Fruit fly (Drosophila melanogaster): ENCODE data around the gene ifc.

Gene ifc

DNA sequence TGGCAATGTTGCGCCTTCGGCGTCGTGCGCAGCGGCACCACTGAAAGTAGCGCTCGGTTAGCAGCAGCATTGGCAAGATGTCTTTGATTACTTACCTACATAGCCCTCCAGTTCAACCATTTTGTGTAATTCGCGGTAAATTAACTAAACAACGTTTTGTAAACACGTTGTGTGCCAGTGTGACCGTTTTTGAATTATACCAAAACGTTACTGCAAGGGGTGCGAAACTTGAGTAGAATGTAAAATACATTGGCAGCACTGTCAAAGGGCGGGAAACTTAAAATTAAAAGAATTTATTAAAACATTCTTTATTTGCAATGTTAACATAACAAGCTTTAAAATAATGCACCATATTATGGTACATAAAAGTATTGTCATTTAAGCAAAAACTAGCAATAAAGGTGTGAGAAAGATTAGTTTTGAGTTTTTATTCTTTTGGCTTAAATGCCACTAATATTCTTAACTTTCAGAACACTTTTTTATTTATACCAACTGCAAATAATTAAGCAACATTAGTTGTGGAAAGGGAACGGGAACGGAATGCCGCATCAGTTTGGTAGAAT lies 38.3 kb downstream of the ifc start, which contains the start of gene CG9107 (continued):
- no peak for TF ChIP-seq CG16779 (GFP tag; IDR thresholded peaks at IDR 0.05)
- no peak for TF ChIP-seq sqz (GFP tag; optimal IDR thresholded peaks at IDR 0.05)
- TF ChIP-seq HLH4C (GFP tag; IDR thresholded peaks at IDR 0.05; ENCODE audit: partially characterized antibody), result no peak
- no peak for TF ChIP-seq kni (GFP tag; optimal IDR thresholded peaks at IDR 0.05)
- no peak for TF ChIP-seq dysf (GFP tag; IDR thresholded peaks at IDR 0.05)
- no peak for TF ChIP-seq ara (GFP tag; IDR thresholded peaks at IDR 0.05)
- no peak for TF ChIP-seq Opbp (GFP tag; IDR thresholded peaks at IDR 0.05; ENCODE audit: partially characterized antibody)
- TF ChIP-seq fu2 (GFP tag; optimal IDR thresholded peaks at IDR 0.05), result no peak
- TF ChIP-seq Nf-YA (GFP tag; IDR thresholded peaks at IDR 0.05), result no peak
- no peak for TF ChIP-seq lab (GFP tag; optimal IDR thresholded peaks at IDR 0.05)
- no peak for TF ChIP-seq Atf6 (GFP tag; IDR thresholded peaks at IDR 0.05)
- TF ChIP-seq Dad (GFP tag; optimal IDR thresholded peaks at IDR 0.05), result no peak
- TF ChIP-seq CG17359 (tag; optimal IDR thresholded peaks at IDR 0.05), result peak; percentile 3
- TF ChIP-seq CG10959 (GFP tag; IDR thresholded peaks at IDR 0.05), result no peak
- no peak for TF ChIP-seq usp (GFP tag; optimal IDR thresholded peaks at IDR 0.05)
- TF ChIP-seq NK7.1 (GFP tag; optimal IDR thresholded peaks at IDR 0.05), result no peak
- TF ChIP-seq H2.0 (GFP tag; IDR thresholded peaks at IDR 0.05), result no peak
- no peak for TF ChIP-seq zfh2 (GFP tag; optimal IDR thresholded peaks at IDR 0.05)
- TF ChIP-seq ham (GFP tag; IDR thresholded peaks at IDR 0.05), result no peak
- TF ChIP-seq odd (GFP tag; optimal IDR thresholded peaks at IDR 0.05), result no peak
- TF ChIP-seq chn (GFP tag; optimal IDR thresholded peaks at IDR 0.05), result no peak
- TF ChIP-seq CG2889 (GFP tag; IDR thresholded peaks at IDR 0.05), result no peak
- TF ChIP-seq CG4730 (GFP tag; IDR thresholded peaks at IDR 0.05), result no peak
- peak; percentile 10 for TF ChIP-seq BEAF-32 (GFP tag; optimal IDR thresholded peaks at IDR 0.05)
- no peak for TF ChIP-seq Lpt (GFP tag; optimal IDR thresholded peaks at IDR 0.05)
- no peak for TF ChIP-seq CG4707 (GFP tag; optimal IDR thresholded peaks at IDR 0.05)
- no peak for TF ChIP-seq Hr3 (GFP tag; optimal IDR thresholded peaks at IDR 0.05)
- TF ChIP-seq ken (GFP tag; IDR thresholded peaks at IDR 0.05), result no peak
- no peak for TF ChIP-seq Ptx1 (GFP tag; IDR thresholded peaks at IDR 0.05)
- no peak for TF ChIP-seq CG12744 (GFP tag; optimal IDR thresholded peaks at IDR 0.05)
- no peak for TF ChIP-seq ssp (GFP tag; IDR thresholded peaks at IDR 0.05)
- 0 out of 3 replicates have a peak, but pooled peaks have one; percentile 38 for TF ChIP-seq CG34422 (GFP tag; IDR thresholded peaks at IDR 0.05)
- TF ChIP-seq CG4360 (GFP tag; IDR thresholded peaks at IDR 0.05), result no peak
- TF ChIP-seq CG11695 (GFP tag; IDR thresholded peaks at IDR 0.05), result no peak
- TF ChIP-seq CG1233 (GFP tag; optimal IDR thresholded peaks at IDR 0.05), result no peak
- no peak for TF ChIP-seq BtbVII (GFP tag; optimal IDR thresholded peaks at IDR 0.05)
- TF ChIP-seq bcd (GFP tag; optimal IDR thresholded peaks at IDR 0.05), result no peak
- TF ChIP-seq grn (GFP tag; optimal IDR thresholded peaks at IDR 0.05), result no peak
- no peak for TF ChIP-seq ap (GFP tag; IDR thresholded peaks at IDR 0.05)
- TF ChIP-seq Med (GFP tag), result peak; percentile 44
- peak; percentile 32; the same call in 1 of the 2 replicates for TF ChIP-seq CG13287 (GFP tag; IDR thresholded peaks at IDR 0.05; ENCODE audit: partially characterized antibody)
- TF ChIP-seq Dip2 (GFP tag; IDR thresholded peaks at IDR 0.05), result no peak
- no peak for TF ChIP-seq CG7745 (tag; optimal IDR thresholded peaks at IDR 0.05)
- TF ChIP-seq CG17912 (GFP tag; optimal IDR thresholded peaks at IDR 0.05), result no peak
- no peak for TF ChIP-seq Hey (tag; optimal IDR thresholded peaks at IDR 0.05)
- no peak for TF ChIP-seq HLHmδ (GFP tag; optimal IDR thresholded peaks at IDR 0.05)
- TF ChIP-seq CG6272 (GFP tag; IDR thresholded peaks at IDR 0.05), result no peak
- no peak for TF ChIP-seq Chrac-16 (GFP tag; optimal IDR thresholded peaks at IDR 0.05)
- TF ChIP-seq Atf3 (GFP tag; optimal IDR thresholded peaks at IDR 0.05), result no peak
- no peak for TF ChIP-seq CG9932 (GFP tag; IDR thresholded peaks at IDR 0.05)
- TF ChIP-seq CG16815 (GFP tag; optimal IDR thresholded peaks at IDR 0.05), result no peak
- no peak for TF ChIP-seq Usf (GFP tag; optimal IDR thresholded peaks at IDR 0.05)
- no peak for TF ChIP-seq row (GFP tag; IDR thresholded peaks at IDR 0.05)

Measured in whole organism, embryonic.